Fruit fly (Drosophila melanogaster) whole organism, pupa: ENCODE measurements around the gene CG33703.

ENCODE experiments used
- CG4496 ChIP-seq: fragments of 200-800 bp; sonication (Bioruptor generic); IDR thresholded peaks from 3 replicates; pipeline ENCODE4 v1.3.6; 2022; ENCODE audit warnings: missing biosample characterization, missing genetic modification characterization
- Snoo ChIP-seq: fragments of 200-800 bp; sonication (Bioruptor generic); optimal IDR thresholded peaks from 3 replicates; lab custom pipeline; 2017; ENCODE audit warnings: missing biosample characterization, mild to moderate bottlenecking, missing genetic modification characterization, inconsistent platforms

DNA sequence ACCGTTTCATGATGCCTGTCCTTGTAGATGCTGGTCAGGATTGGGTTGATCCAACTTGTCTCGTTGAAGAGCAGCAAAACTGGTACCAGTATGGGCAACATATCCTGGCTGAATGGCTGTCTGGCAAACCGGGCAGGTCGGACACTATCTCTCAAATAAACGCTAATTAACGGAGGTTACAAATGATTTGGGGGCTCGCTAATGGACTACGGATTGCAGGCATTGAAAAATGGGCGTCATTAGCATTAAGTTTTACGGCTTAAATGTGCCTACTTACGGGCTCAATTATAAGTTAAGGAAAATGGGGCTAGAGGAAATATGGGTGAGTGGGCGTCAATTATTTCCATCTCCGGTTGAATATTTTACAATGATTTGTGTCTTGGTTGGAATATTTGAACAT is 31.4 kb upstream of the CG33703 start, which contains the start of gene Ir67a:
- no peak for TF ChIP-seq CG4496 (GFP tag; lab: Robert Waterston, UW)
- TF ChIP-seq Snoo (tag; lab: Kevin White, UChicago): no peak
